Worm (Caenorhabditis elegans): ENCODE results near the gene btbd-10.

The btbd-10 gene

ce11 chrII:4871834-4872233 lies 33.0 kb upstream of the btbd-10 start:
- TF ChIP-seq sox-4 (tag; optimal IDR thresholded peaks at IDR 0.05) (no peak), ceh-30 (tag; optimal IDR thresholded peaks at IDR 0.05) (no peak), lim-6 (tag; optimal IDR thresholded peaks at IDR 0.05) (no peak), lin-11 (tag; optimal IDR thresholded peaks at IDR 0.05) (no peak), ceh-34 (tag; optimal IDR thresholded peaks at IDR 0.05) (no peak), pqm-1 (tag; optimal IDR thresholded peaks at IDR 0.05) (no peak), nhr-232 (tag; optimal IDR thresholded peaks at IDR 0.05) (no peak), unc-86 (tag; optimal IDR thresholded peaks at IDR 0.05) (no peak), madf-2 (tag; optimal IDR thresholded peaks at IDR 0.05) (no peak), C38D4.7 (GFP tag; optimal IDR thresholded peaks at IDR 0.05) (no peak)

ce11 chrII:4873029-4873428 lies 31.8 kb upstream of the btbd-10 start, which contains the start of gene col-73:
TSS of gene col-73 (minus strand) at chrII:4873129.
- no peak for TF ChIP-seq dve-1 (tag; optimal IDR thresholded peaks at IDR 0.05)
- no peak for TF ChIP-seq madf-2 (tag; optimal IDR thresholded peaks at IDR 0.05)
- TF ChIP-seq Y22D7AL.16 (tag; optimal IDR thresholded peaks at IDR 0.05): no peak
- no peak for TF ChIP-seq C08G9.2 (tag; optimal IDR thresholded peaks at IDR 0.05)
- TF ChIP-seq ceh-34 (tag; optimal IDR thresholded peaks at IDR 0.05): no peak
- no peak for TF ChIP-seq nhr-232 (tag; optimal IDR thresholded peaks at IDR 0.05)
- TF ChIP-seq sox-2 (GFP tag; IDR thresholded peaks at IDR 0.05): no peak
- no peak for TF ChIP-seq C38D4.7 (GFP tag; optimal IDR thresholded peaks at IDR 0.05)
- no peak for TF ChIP-seq mec-3 (tag; optimal IDR thresholded peaks at IDR 0.05; ENCODE audit: borderline replicate concordance)
- no peak for TF ChIP-seq eyg-1 (tag; optimal IDR thresholded peaks at IDR 0.05)
- TF ChIP-seq ceh-48 (tag; optimal IDR thresholded peaks at IDR 0.05): no peak
- no peak for TF ChIP-seq tbx-7 (tag; optimal IDR thresholded peaks at IDR 0.05)
- no peak for TF ChIP-seq ceh-22 (tag; optimal IDR thresholded peaks at IDR 0.05)
- TF ChIP-seq ceh-18 (tag; optimal IDR thresholded peaks at IDR 0.05): no peak
- no peak for TF ChIP-seq odd-2 (tag; optimal IDR thresholded peaks at IDR 0.05)

- TF ChIP-seq ceh-24 (tag; optimal IDR thresholded peaks at IDR 0.05) (no peak), ztf-16 (tag; optimal IDR thresholded peaks at IDR 0.05) (no peak), che-1 (tag; optimal IDR thresholded peaks at IDR 0.05) (no peak), pag-3 (tag; optimal IDR thresholded peaks at IDR 0.05; ENCODE audit: borderline replicate concordance) (no peak), ceh-18 (tag; optimal IDR thresholded peaks at IDR 0.05) (no peak)
These were observed 30.4 kb upstream of the btbd-10 start, which contains the start of gene F11G11.15 for ce11 chrII:4874335-4874861. TSS of gene F11G11.15 (plus strand) at chrII:4874845.

ce11 chrII:4876091-4876490 lies 28.7 kb upstream of the btbd-10 start, which contains the start of gene F11G11.13:
TSS of gene F11G11.13 (minus strand) at chrII:4876179.
- TF ChIP-seq tbx-2 (tag; optimal IDR thresholded peaks at IDR 0.05): no peak
- TF ChIP-seq unc-42 (tag; optimal IDR thresholded peaks at IDR 0.05): no peak
- no peak for TF ChIP-seq pha-4 (tag; optimal IDR thresholded peaks at IDR 0.05)
- TF ChIP-seq hlh-13 (GFP tag; optimal IDR thresholded peaks at IDR 0.05): no peak
- no peak for TF ChIP-seq pag-3 (tag; optimal IDR thresholded peaks at IDR 0.05; ENCODE audit: borderline replicate concordance)

ce11 chrII:4879629-4880028 lies 25.2 kb upstream of the btbd-10 start, which contains the start of gene gst-6:
TSS of gene gst-6 (plus strand) at chrII:4879891.
- no peak for TF ChIP-seq lim-6 (tag; optimal IDR thresholded peaks at IDR 0.05)
- TF ChIP-seq elt-2 (tag; optimal IDR thresholded peaks at IDR 0.05): peak; percentile 30

ce11 chrII:4881727-4882126 lies 23.1 kb upstream of the btbd-10 start, which contains the start of gene gst-7:
TSS of gene gst-7 (plus strand) at chrII:4882062.
- TF ChIP-seq mec-3 (tag; optimal IDR thresholded peaks at IDR 0.05; ENCODE audit: borderline replicate concordance) (no peak), elt-2 (tag; optimal IDR thresholded peaks at IDR 0.05) (peak; percentile 59), lin-11 (tag; optimal IDR thresholded peaks at IDR 0.05) (no peak)
